Fruit fly (Drosophila melanogaster) whole organism, embryonic: ENCODE results near the gene CG14868.

Experiments
- Asciz ChIP-seq: fragments of 200-800 bp; sonication (Bioruptor generic); optimal IDR thresholded peaks from 2 replicates; lab custom pipeline; 2017; ENCODE audit warnings: missing biosample characterization, mild to moderate bottlenecking, missing genetic modification characterization, missing genetic modification reagents
- Atf-2 ChIP-seq: fragments of 200-800 bp; sonication (Bioruptor generic); optimal IDR thresholded peaks from 2 replicates; lab custom pipeline; 2016; ENCODE audit warnings: missing biosample characterization, missing genetic modification characterization
- Blimp-1 ChIP-seq: fragments of 200-800 bp; sonication (Bioruptor generic); optimal IDR thresholded peaks from 3 replicates; lab custom pipeline; 2018; ENCODE audit warnings: missing biosample characterization, missing genetic modification characterization, mild to moderate bottlenecking, moderate library complexity, missing genetic modification reagents
- CG10462 ChIP-seq: fragments of 200-800 bp; sonication (Bioruptor generic); optimal IDR thresholded peaks from 2 replicates; lab custom pipeline; 2016; ENCODE audit warnings: missing biosample characterization, missing genetic modification characterization
- CG11560 ChIP-seq: fragments of 200-800 bp; sonication (Bioruptor generic); IDR thresholded peaks from 3 replicates; pipeline ENCODE4 v1.3.6; 2022; ENCODE audit warnings: missing biosample characterization, missing genetic modification characterization
- CG11695 ChIP-seq: fragments of 200-800 bp; sonication (Bioruptor generic); IDR thresholded peaks from 3 replicates; pipeline ENCODE4 v1.3.6; 2022; ENCODE audit warnings: missing biosample characterization, missing genetic modification characterization
- CG16779 ChIP-seq: fragments of 200-800 bp; sonication (Bioruptor generic); IDR thresholded peaks from 2 replicates; pipeline ENCODE4 v1.3.6; 2022; ENCODE audit warnings: missing biosample characterization, missing genetic modification characterization
- CG17186 ChIP-seq: fragments of 200-800 bp; sonication (Bioruptor generic); optimal IDR thresholded peaks from 3 replicates; lab custom pipeline; 2017; ENCODE audit warnings: missing biosample characterization, missing genetic modification reagents, missing genetic modification characterization
- CG18262 ChIP-seq: fragments of 200-800 bp; optimal IDR thresholded peaks from 3 replicates; lab custom pipeline; 2019; ENCODE audit warnings: missing biosample characterization, mild to moderate bottlenecking, missing genetic modification characterization, moderate library complexity
- CG31224 ChIP-seq: fragments of 200-800 bp; sonication (Bioruptor generic); IDR thresholded peaks from 2 replicates; pipeline ENCODE4 v1.3.6; 2022; ENCODE audit warnings: missing biosample characterization, missing genetic modification characterization
- CG31388 ChIP-seq: fragments of 200-800 bp; sonication (Bioruptor generic); optimal IDR thresholded peaks from 2 replicates; lab custom pipeline; 2016; ENCODE audit warnings: missing biosample characterization, missing genetic modification characterization
- CG3995 ChIP-seq: fragments of 200-800 bp; sonication (Bioruptor generic); optimal IDR thresholded peaks from 3 replicates; lab custom pipeline; 2016; ENCODE audit warnings: missing biosample characterization, missing genetic modification characterization
- CG4360 ChIP-seq: fragments of 200-800 bp; sonication (Bioruptor generic); IDR thresholded peaks from 2 replicates; pipeline ENCODE4 v1.3.6; 2022; ENCODE audit warnings: missing biosample characterization, missing genetic modification characterization
- CG43689 ChIP-seq: fragments of 200-800 bp; sonication (Bioruptor generic); IDR thresholded peaks from 2 replicates; pipeline ENCODE4 v1.3.6; 2022; ENCODE audit warnings: missing biosample characterization, missing genetic modification characterization
- CG6272 ChIP-seq: fragments of 200-800 bp; sonication (Bioruptor generic); IDR thresholded peaks from 2 replicates; pipeline ENCODE4 v1.3.6; 2022; ENCODE audit warnings: missing biosample characterization, missing genetic modification characterization
- CG8388 ChIP-seq: fragments of 200-800 bp; sonication (Bioruptor generic); optimal IDR thresholded peaks from 2 replicates; lab custom pipeline; 2019; ENCODE audit warnings: missing biosample characterization, mild to moderate bottlenecking, missing genetic modification characterization, moderate library complexity
- CG9932 ChIP-seq: fragments of 200-800 bp; sonication (Bioruptor generic); IDR thresholded peaks from 2 replicates; pipeline ENCODE4 v1.3.6; 2022; ENCODE audit warnings: missing biosample characterization, missing genetic modification characterization
- CTCF ChIP-seq: fragments of 200-800 bp; sonication (Bioruptor generic); optimal IDR thresholded peaks from 2 replicates; lab custom pipeline; 2017; ENCODE audit warnings: missing biosample characterization, mild to moderate bottlenecking, missing genetic modification characterization, moderate library complexity
- Deaf1 ChIP-seq: fragments of 200-800 bp; optimal IDR thresholded peaks from 3 replicates; lab custom pipeline; 2019; ENCODE audit warnings: missing biosample characterization, mild to moderate bottlenecking, missing genetic modification characterization, moderate library complexity
- Dll ChIP-seq: fragments of 200-800 bp; sonication (Bioruptor generic); IDR thresholded peaks from 4 replicates; pipeline ENCODE4 v1.3.6; 2022; ENCODE audit warnings: missing biosample characterization, missing genetic modification characterization; ENCODE audit not compliant: partially characterized antibody
- Fer1 ChIP-seq: fragments of 200-800 bp; sonication (Bioruptor generic); optimal IDR thresholded peaks from 2 replicates; lab custom pipeline; 2017; ENCODE audit warnings: missing biosample characterization, mild to moderate bottlenecking, missing genetic modification characterization
- Fer3 ChIP-seq: fragments of 200-800 bp; sonication (Bioruptor generic); optimal IDR thresholded peaks from 2 replicates; lab custom pipeline; 2018; ENCODE audit warnings: missing biosample characterization, mild to moderate bottlenecking, missing genetic modification characterization, moderate library complexity
- HLH4C ChIP-seq: fragments of 200-800 bp; sonication (Bioruptor generic); IDR thresholded peaks from 3 replicates; pipeline ENCODE4 v1.3.6; 2022; ENCODE audit warnings: missing biosample characterization, missing genetic modification characterization; ENCODE audit not compliant: partially characterized antibody
- Hey ChIP-seq: fragments of 200-800 bp; sonication (Bioruptor generic); optimal IDR thresholded peaks from 3 replicates; lab custom pipeline; 2018; ENCODE audit warnings: missing biosample characterization, mild to moderate bottlenecking, missing genetic modification characterization
- Hmx ChIP-seq: fragments of 200-800 bp; sonication (Bioruptor generic); optimal IDR thresholded peaks from 2 replicates; lab custom pipeline; 2016; ENCODE audit warnings: missing biosample characterization, missing genetic modification characterization
- MTF-1 ChIP-seq: fragments of 200-800 bp; sonication (Bioruptor generic); optimal IDR thresholded peaks from 2 replicates; lab custom pipeline; 2018; ENCODE audit warnings: missing biosample characterization, mild to moderate bottlenecking, missing genetic modification characterization, borderline replicate concordance
- Mrtf ChIP-seq: fragments of 200-800 bp; sonication (Bioruptor generic); IDR thresholded peaks from 3 replicates; pipeline ENCODE4 v1.3.6; 2022; ENCODE audit warnings: missing biosample characterization, missing genetic modification characterization
- Nf-YA ChIP-seq: fragments of 200-800 bp; sonication (Bioruptor generic); IDR thresholded peaks from 2 replicates; pipeline ENCODE4 v1.3.6; 2022; ENCODE audit warnings: missing biosample characterization, missing genetic modification characterization
- Ptx1 ChIP-seq: fragments of 200-800 bp; sonication (Bioruptor generic); IDR thresholded peaks from 2 replicates; pipeline ENCODE4 v1.3.6; 2022; ENCODE audit warnings: missing biosample characterization, missing genetic modification characterization
- Rfx ChIP-seq: fragments of 200-800 bp; sonication (Bioruptor generic); IDR thresholded peaks from 2 replicates; pipeline ENCODE4 v1.3.6; 2022; ENCODE audit warnings: missing biosample characterization, missing genetic modification characterization
- Sin3A ChIP-seq: fragments of >200 bp; optimal IDR thresholded peaks from 2 replicates; lab custom pipeline; 2018
- Sry-β ChIP-seq: fragments of 200-800 bp; sonication (Bioruptor generic); optimal IDR thresholded peaks from 2 replicates; lab custom pipeline; 2018; ENCODE audit warnings: missing biosample characterization, mild to moderate bottlenecking, missing genetic modification characterization, moderate library complexity
- bcd ChIP-seq: fragments of 200-800 bp; sonication (Bioruptor generic); optimal IDR thresholded peaks from 2 replicates; lab custom pipeline; 2017; ENCODE audit warnings: missing biosample characterization, mild to moderate bottlenecking, missing genetic modification characterization
- cad ChIP-seq: fragments of >200 bp; optimal IDR thresholded peaks from 2 replicates; lab custom pipeline; 2017; ENCODE audit warnings: missing biosample characterization, missing genetic modification characterization
- cato ChIP-seq: fragments of 200-800 bp; sonication (Bioruptor generic); optimal IDR thresholded peaks from 2 replicates; lab custom pipeline; 2016; ENCODE audit warnings: missing biosample characterization, missing genetic modification characterization, borderline replicate concordance
- caup ChIP-seq: fragments of 200-800 bp; sonication (Bioruptor generic); optimal IDR thresholded peaks from 3 replicates; lab custom pipeline; 2017; ENCODE audit warnings: missing biosample characterization, mild to moderate bottlenecking, missing genetic modification characterization, moderate library complexity; ENCODE audit not compliant: severe bottlenecking
- chif ChIP-seq, 2 experiments: fragments of 200-800 bp; sonication (Bioruptor generic); optimal IDR thresholded peaks; 3 replicates each; lab custom pipeline; 2016; ENCODE audit warnings: missing biosample characterization in 2 of 2, missing genetic modification characterization in 2 of 2
- esg ChIP-seq: fragments of 200-800 bp; sonication (Bioruptor generic); conservative IDR thresholded peaks from 2 replicates; pipeline ENCODE4 v1.3.6; 2022; ENCODE audit warnings: missing biosample characterization, missing genetic modification characterization
- ewg ChIP-seq: fragments of 200-800 bp; sonication (Bioruptor generic); optimal IDR thresholded peaks from 3 replicates; lab custom pipeline; 2017; ENCODE audit warnings: mild to moderate bottlenecking, missing biosample characterization, missing genetic modification reagents, missing genetic modification characterization
- exex ChIP-seq: fragments of 200-800 bp; sonication (Bioruptor generic); optimal IDR thresholded peaks from 4 replicates; lab custom pipeline; 2018; ENCODE audit warnings: missing biosample characterization, mild to moderate bottlenecking, missing genetic modification characterization, moderate library complexity
- fu2 ChIP-seq: fragments of 200-800 bp; sonication (Bioruptor generic); optimal IDR thresholded peaks from 2 replicates; lab custom pipeline; 2016; ENCODE audit warnings: missing biosample characterization, missing genetic modification characterization
- ham ChIP-seq: fragments of 200-800 bp; sonication (Bioruptor generic); IDR thresholded peaks from 2 replicates; pipeline ENCODE4 v1.3.6; 2022; ENCODE audit warnings: missing biosample characterization, missing genetic modification characterization
- lola ChIP-seq, 3 experiments: fragments of >200 bp in 2 of 3; fragments of 200-800 bp in 1 of 3; sonication (Bioruptor generic) in 1 of 3; optimal IDR thresholded peaks; 2 replicates each; lab custom pipeline; 2017 to 2019; ENCODE audit warnings: missing biosample characterization in 3 of 3, missing genetic modification characterization in 3 of 3, mild to moderate bottlenecking in 1 of 3, moderate library complexity in 1 of 3
- p53 ChIP-seq: fragments of 200-800 bp; sonication (Bioruptor generic); optimal IDR thresholded peaks from 2 replicates; lab custom pipeline; 2016; ENCODE audit warnings: missing biosample characterization, missing genetic modification characterization
- pum ChIP-seq: fragments of 200-800 bp; sonication (Bioruptor generic); optimal IDR thresholded peaks from 2 replicates; lab custom pipeline; 2016; ENCODE audit warnings: missing biosample characterization, missing genetic modification characterization
- sd ChIP-seq: fragments of 200-800 bp; sonication (Bioruptor generic); optimal IDR thresholded peaks from 3 replicates; lab custom pipeline; 2018; ENCODE audit warnings: missing biosample characterization, mild to moderate bottlenecking, missing genetic modification characterization, moderate library complexity
- sens ChIP-seq: fragments of 200-800 bp; sonication (Bioruptor generic); peaks from one replicate; lab custom pipeline; 2016; ENCODE audit warnings: missing biosample characterization, missing genetic modification characterization
- sisA ChIP-seq: fragments of 200-800 bp; sonication (Bioruptor generic); IDR thresholded peaks from 2 replicates; pipeline ENCODE4 v1.3.6; 2022; ENCODE audit warnings: missing biosample characterization, missing genetic modification characterization
- ssp ChIP-seq: fragments of 200-800 bp; sonication (Bioruptor generic); IDR thresholded peaks from 2 replicates; pipeline ENCODE4 v1.3.6; 2022; ENCODE audit warnings: missing biosample characterization, missing genetic modification characterization
- tna ChIP-seq: fragments of 200-800 bp; sonication (Bioruptor generic); IDR thresholded peaks from 2 replicates; pipeline ENCODE4 v1.3.6; 2022; ENCODE audit warnings: missing biosample characterization, missing genetic modification characterization; ENCODE audit not compliant: partially characterized antibody
- usp ChIP-seq: fragments of >200 bp; optimal IDR thresholded peaks from 2 replicates; lab custom pipeline; 2017; ENCODE audit warnings: missing biosample characterization, missing genetic modification characterization
- wor ChIP-seq: fragments of 200-800 bp; sonication (Bioruptor generic); IDR thresholded peaks from 2 replicates; pipeline ENCODE4 v1.3.6; 2022; ENCODE audit warnings: missing biosample characterization, missing genetic modification characterization

The CG14868 gene

dm6 chr3R:15347822-15348221 is 21.9 kb downstream of the CG14868 start, which contains the start of the genes CG42726 and CG42727 (continued):
- TF ChIP-seq CG8388 (GFP tag; lab: Kevin White, UChicago) (peak; percentile 2), sens (GFP tag; lab: Kevin White, UChicago) (peak; percentile 58), CG11560 (tag; lab: Robert Waterston, UW) (no peak), Dll (no peak), HLH4C (GFP tag; lab: Robert Waterston, UW) (no peak), Fer1 (GFP tag; lab: Kevin White, UChicago) (peak; percentile 50), CTCF (no peak), lola (GFP tag; optimal IDR thresholded peaks at IDR 0.05; lab: Kevin White, UChicago) (peak in 1 of 3 experiments; percentile 17), cad (GFP tag; lab: Kevin White, UChicago) (no peak), caup (peak; percentile 30), tna (GFP tag; lab: Robert Waterston, UW) (no peak), Nf-YA (GFP tag; lab: Robert Waterston, UW) (no peak), ewg (GFP tag; lab: Kevin White, UChicago) (no peak), Asciz (GFP tag; lab: Kevin White, UChicago) (no peak), Atf-2 (no peak), CG16779 (no peak), Rfx (GFP tag; lab: Robert Waterston, UW) (peak; percentile 50; the same call in 1 of the 2 replicates), ssp (GFP tag; lab: Robert Waterston, UW) (0 out of 2 replicates have a peak, but pooled peaks have one; percentile 6), cato (GFP tag; lab: Kevin White, UChicago) (peak; percentile 0), CG4360 (GFP tag; lab: Robert Waterston, UW) (no peak), usp (GFP tag; lab: Kevin White, UChicago) (no peak), chif (GFP tag; optimal IDR thresholded peaks at IDR 0.05; lab: Kevin White, UChicago) (no peak), CG18262 (peak; percentile 14), CG31388 (GFP tag; lab: Kevin White, UChicago) (no peak), Hmx (GFP tag; lab: Kevin White, UChicago) (no peak), pum (no peak), Fer3 (peak; percentile 6), CG3995 (no peak), sd (tag; lab: Kevin White, UChicago) (peak; percentile 42), bcd (GFP tag; lab: Kevin White, UChicago) (no peak), p53 (GFP tag; lab: Kevin White, UChicago) (no peak), wor (GFP tag; lab: Robert Waterston, UW) (no peak), MTF-1 (no peak), Sin3A (lab: Kevin White, UChicago) (no peak), sisA (GFP tag; lab: Robert Waterston, UW) (peak; percentile 30), CG43689 (GFP tag; lab: Robert Waterston, UW) (no peak), CG6272 (GFP tag; lab: Robert Waterston, UW) (no peak), Blimp-1 (GFP tag; lab: Kevin White, UChicago) (no peak), CG9932 (peak; percentile 53), fu2 (no peak), CG10462 (GFP tag; lab: Kevin White, UChicago) (no peak), CG11695 (no peak), CG31224 (GFP tag; lab: Robert Waterston, UW) (no peak), Deaf1 (tag; lab: Kevin White, UChicago) (no peak), CG17186 (no peak), ham (no peak), Mrtf (0 out of 3 replicates have a peak, but pooled peaks have one; percentile 12), Sry-β (GFP tag; lab: Kevin White, UChicago) (no peak), esg (GFP tag; lab: Robert Waterston, UW) (0 out of 2 replicates have a peak, but pooled peaks have one; percentile 19), Hey (tag; lab: Kevin White, UChicago) (no peak), exex (tag; lab: Kevin White, UChicago) (no peak), Ptx1 (GFP tag; lab: Robert Waterston, UW) (peak; percentile 31; the same call in 1 of the 2 replicates)
